Worm (Caenorhabditis elegans): ENCODE data around the gene ufd-2.

The ufd-2 gene

DNA sequence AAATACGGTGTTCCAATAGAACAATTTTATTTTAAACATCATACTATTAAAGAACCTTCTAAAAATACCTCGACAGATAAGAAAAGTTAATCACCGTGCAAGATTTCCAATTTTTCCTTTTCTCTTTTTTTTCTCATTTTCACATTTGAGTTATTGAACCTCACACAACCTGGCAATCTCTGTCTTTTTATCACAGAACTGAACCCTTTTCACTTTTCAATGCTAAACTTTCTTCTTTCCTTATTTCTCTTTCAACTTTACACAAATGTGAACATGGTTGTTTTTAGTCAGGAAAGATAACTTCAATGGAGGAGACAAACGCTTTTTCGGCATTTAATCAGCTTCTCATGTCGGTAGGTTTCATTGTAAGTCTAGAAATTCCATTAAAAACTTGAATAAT, 9.7 kb upstream of the ufd-2 start, which contains the start of gene T05H10.4:
Gene T05H10.4, plus strand, starts transcription at position 301 of the 400 bp plus-strand sequence.
- TF ChIP-seq elt-1 (tag; optimal IDR thresholded peaks at IDR 0.05) (no peak), zag-1 (tag; optimal IDR thresholded peaks at IDR 0.05) (no peak), blmp-1 (tag; optimal IDR thresholded peaks at IDR 0.05; ENCODE audit: insufficient read depth) (no peak), nhr-77 (tag; optimal IDR thresholded peaks at IDR 0.05) (no peak), mdl-1 (tag; optimal IDR thresholded peaks at IDR 0.05) (no peak), dmd-4 (tag; optimal IDR thresholded peaks at IDR 0.05) (no peak), aly-2 (tag; optimal IDR thresholded peaks at IDR 0.05) (no peak), elt-3 (tag; optimal IDR thresholded peaks at IDR 0.05) (no peak), nhr-12 (tag; optimal IDR thresholded peaks at IDR 0.05) (no peak), alr-1 (tag; optimal IDR thresholded peaks at IDR 0.05) (no peak)

DNA sequence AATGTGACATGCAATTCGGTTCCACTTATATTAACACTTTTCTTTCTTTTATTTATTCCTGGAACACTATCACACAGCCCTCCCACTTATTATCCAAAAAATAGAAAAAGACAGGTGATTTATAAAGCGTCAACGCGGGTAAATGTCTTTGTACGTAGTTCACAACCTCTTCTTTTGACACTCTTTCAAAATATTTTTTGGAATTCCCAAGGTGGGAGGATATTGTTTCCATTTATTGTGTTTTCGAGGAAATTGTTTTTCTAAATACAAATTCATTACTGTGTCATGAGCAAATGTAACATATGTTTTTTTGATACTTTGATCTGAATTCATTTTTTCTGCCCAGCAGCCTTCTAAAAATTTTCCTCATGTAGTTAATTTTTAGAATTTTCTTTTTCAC, 4.6 kb upstream of the ufd-2 start:
- TF ChIP-seq dmd-4 (tag; optimal IDR thresholded peaks at IDR 0.05) (no peak), F13H6.1 (tag; optimal IDR thresholded peaks at IDR 0.05) (no peak), blmp-1 (tag; optimal IDR thresholded peaks at IDR 0.05; ENCODE audit: insufficient read depth) (no peak), nhr-10 (tag; optimal IDR thresholded peaks at IDR 0.05) (no peak), mab-5 (tag; optimal IDR thresholded peaks at IDR 0.05) (no peak), nhr-6 (tag; optimal IDR thresholded peaks at IDR 0.05) (no peak), ceh-16 (tag; optimal IDR thresholded peaks at IDR 0.05) (no peak), C34F6.9 (tag; optimal IDR thresholded peaks at IDR 0.05) (no peak), nhr-77 (tag; optimal IDR thresholded peaks at IDR 0.05) (no peak), ama-1 (optimal IDR thresholded peaks at IDR 0.05) (no peak), aly-2 (tag; optimal IDR thresholded peaks at IDR 0.05) (no peak), egl-27 (tag; optimal IDR thresholded peaks at IDR 0.05) (no peak)

DNA sequence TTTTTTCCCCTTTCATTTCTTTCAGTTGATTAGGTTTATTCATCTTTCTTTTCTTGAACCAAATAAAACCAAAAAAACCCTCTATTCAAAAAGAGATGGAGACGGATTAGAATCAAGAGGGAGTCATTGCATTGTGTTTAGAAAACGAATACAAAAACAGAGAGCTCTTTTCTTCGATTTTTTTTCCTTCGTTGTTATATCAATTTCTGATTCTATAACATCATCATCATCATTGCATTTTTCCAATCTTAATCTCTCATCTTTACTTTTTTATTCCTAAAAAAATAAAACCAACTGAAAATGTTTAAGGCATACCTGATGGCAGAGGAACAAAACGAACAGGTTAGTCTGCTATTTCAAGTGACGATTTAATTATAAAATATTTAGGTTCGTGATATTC, 3.8 kb upstream of the ufd-2 start, which contains the start of gene T05H10.8:
Gene T05H10.8, plus strand, starts transcription at position 301 of the 400 bp plus-strand sequence.
- TF ChIP-seq fos-1 (tag; optimal IDR thresholded peaks at IDR 0.05) (no peak), Y55F3AM.14 (GFP tag; optimal IDR thresholded peaks at IDR 0.05) (no peak), sma-9 (GFP tag; optimal IDR thresholded peaks at IDR 0.05) (no peak), sma-9 (tag; optimal IDR thresholded peaks at IDR 0.05) (no peak), nhr-21 (tag; optimal IDR thresholded peaks at IDR 0.05) (no peak), ZK546.5 (tag; optimal IDR thresholded peaks at IDR 0.05) (no peak), aly-2 (tag; optimal IDR thresholded peaks at IDR 0.05) (no peak), nhr-237 (tag; optimal IDR thresholded peaks at IDR 0.05) (no peak), lin-39 (tag; optimal IDR thresholded peaks at IDR 0.05) (no peak), crh-2 (tag; optimal IDR thresholded peaks at IDR 0.05) (no peak)

DNA sequence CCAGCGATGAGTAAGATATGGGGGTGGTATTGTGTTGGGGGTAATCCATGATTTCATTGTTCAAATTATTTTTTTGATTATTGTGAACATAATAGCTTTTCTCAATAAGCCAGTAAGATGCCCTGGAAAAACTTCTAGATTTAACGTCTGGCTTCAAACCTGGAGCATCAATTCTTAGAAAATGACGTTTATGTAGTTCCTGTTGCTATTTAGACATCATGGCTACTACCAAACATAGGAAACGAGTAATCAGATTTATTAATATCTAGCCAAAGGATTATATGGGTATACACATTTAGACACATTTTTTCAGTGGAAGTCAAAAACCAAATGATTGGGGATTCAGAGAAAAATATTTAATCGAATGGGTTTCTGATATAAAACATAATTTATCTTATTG, 3.0 kb upstream of the ufd-2 start:
- TF ChIP-seq fos-1 (tag; optimal IDR thresholded peaks at IDR 0.05) (no peak), lin-13 (GFP tag; optimal IDR thresholded peaks at IDR 0.05) (no peak), egl-27 (tag; optimal IDR thresholded peaks at IDR 0.05) (no peak), sma-9 (GFP tag; optimal IDR thresholded peaks at IDR 0.05) (peak; percentile 18), sma-9 (tag; optimal IDR thresholded peaks at IDR 0.05) (no peak), nhr-21 (tag; optimal IDR thresholded peaks at IDR 0.05) (peak; percentile 24), sma-3 (GFP tag; optimal IDR thresholded peaks at IDR 0.05) (no peak)

DNA sequence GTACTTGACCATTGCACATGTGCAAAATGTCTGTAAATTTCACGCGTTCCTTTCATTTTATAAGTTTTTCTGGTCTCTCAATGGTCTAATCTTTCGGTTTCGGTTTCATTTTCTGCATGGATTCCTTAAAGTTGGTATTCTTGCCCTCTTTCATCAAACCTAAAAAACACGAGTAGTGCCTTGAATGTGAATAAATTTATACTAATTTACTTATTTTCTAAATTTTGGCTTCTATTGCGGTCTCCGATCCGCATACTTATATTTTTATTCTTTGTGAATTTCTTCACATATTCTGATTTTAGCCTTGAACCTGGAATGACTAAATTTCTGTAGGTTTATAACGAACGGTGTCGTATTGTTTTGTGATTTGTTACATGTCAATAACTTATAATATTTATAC, 3.4 kb downstream of the ufd-2 start, which contains the start of gene pdha-1:
Gene pdha-1, plus strand, starts transcription at position 301 of the 400 bp plus-strand sequence.
- no peak for TF ChIP-seq C34F6.9 (tag; optimal IDR thresholded peaks at IDR 0.05)
- no peak for TF ChIP-seq peb-1 (tag; optimal IDR thresholded peaks at IDR 0.05)

DNA sequence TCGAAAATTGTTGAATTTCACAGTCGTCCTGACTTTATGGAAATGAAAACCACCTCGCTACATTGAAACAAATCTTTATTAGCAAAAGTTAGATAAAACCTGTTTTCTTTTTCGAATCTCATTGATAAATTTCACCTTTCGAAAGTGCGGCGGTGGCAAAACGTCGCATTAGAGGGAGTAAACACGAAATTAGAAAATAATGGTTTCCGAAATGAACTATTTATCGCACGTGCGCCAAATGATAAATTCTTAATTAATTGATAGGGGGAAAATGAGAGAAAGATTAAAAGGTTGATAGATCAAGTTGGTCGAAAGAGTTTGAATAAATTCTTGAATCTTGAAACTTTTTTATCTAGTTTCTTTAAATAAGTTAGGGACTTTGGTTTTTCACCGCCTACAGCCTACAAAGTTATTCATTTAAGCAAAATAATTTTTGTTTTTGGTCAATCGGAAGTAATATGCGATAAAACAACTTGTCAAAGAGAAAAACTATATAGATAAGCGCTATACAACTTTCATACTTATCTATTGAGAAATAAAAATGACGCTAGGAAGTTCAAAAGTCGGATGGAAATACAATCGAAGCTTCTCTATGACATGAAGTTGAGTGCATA, 8.6 kb downstream of the ufd-2 start:
- TF ChIP-seq sma-9 (GFP tag; optimal IDR thresholded peaks at IDR 0.05): peak; percentile 53
- TF ChIP-seq sma-9 (tag; optimal IDR thresholded peaks at IDR 0.05): no peak
- TF ChIP-seq R02D3.7 (tag; optimal IDR thresholded peaks at IDR 0.05): no peak
- TF ChIP-seq sma-3 (GFP tag; optimal IDR thresholded peaks at IDR 0.05): peak; percentile 46
- TF ChIP-seq nhr-21 (tag; optimal IDR thresholded peaks at IDR 0.05): peak; percentile 30
- TF ChIP-seq peb-1 (tag; optimal IDR thresholded peaks at IDR 0.05): no peak
- TF ChIP-seq fos-1 (tag; optimal IDR thresholded peaks at IDR 0.05): peak; percentile 36
- peak; percentile 52 for TF ChIP-seq blmp-1 (tag; optimal IDR thresholded peaks at IDR 0.05; ENCODE audit: insufficient read depth)
- TF ChIP-seq sem-4 (tag; optimal IDR thresholded peaks at IDR 0.05): no peak
- TF ChIP-seq crh-2 (tag; optimal IDR thresholded peaks at IDR 0.05): peak; percentile 33

Measured in whole organism, L2 larva.